Fruit fly (Drosophila melanogaster): ENCODE results near the gene CG4194.
A peak's percentile ranks its signal among the peaks of the same experiment; 100 is the strongest.

The CG4194 gene

dm6 chrX:2083678-2084162, 15.3 kb downstream of the CG4194 start:
- TF ChIP-seq CG9948 (tag; optimal IDR thresholded peaks at IDR 0.05) (peak; percentile 88), fd96Ca (GFP tag; IDR thresholded peaks at IDR 0.05) (peak; percentile 96), CG8301 (tag; optimal IDR thresholded peaks at IDR 0.05) (peak; percentile 88), CG34367 (tag; optimal IDR thresholded peaks at IDR 0.05) (peak; percentile 81), Snoo (tag; optimal IDR thresholded peaks at IDR 0.05) (peak; percentile 85), CG4496 (GFP tag; IDR thresholded peaks at IDR 0.05) (peak; percentile 94), CG8159 (tag; optimal IDR thresholded peaks at IDR 0.05) (peak; percentile 83), CG13204 (GFP tag; optimal IDR thresholded peaks at IDR 0.05) (peak; percentile 64), gl (tag; optimal IDR thresholded peaks at IDR 0.05) (peak; percentile 75), Pif1A (GFP tag; optimal IDR thresholded peaks at IDR 0.05) (peak; percentile 94), CG32121 (GFP tag; IDR thresholded peaks at IDR 0.05) (peak; percentile 94), Pif1B (GFP tag; optimal IDR thresholded peaks at IDR 0.05) (peak; percentile 94), CG10348 (GFP tag; IDR thresholded peaks at IDR 0.05) (peak; percentile 76), rn (GFP tag; IDR thresholded peaks at IDR 0.05) (peak; percentile 86), D1 (tag; optimal IDR thresholded peaks at IDR 0.05) (peak; percentile 7), EcR (GFP tag; optimal IDR thresholded peaks at IDR 0.05) (peak; percentile 93), Ets98B (GFP tag; IDR thresholded peaks at IDR 0.05) (peak; percentile 94), CG17806 (tag; optimal IDR thresholded peaks at IDR 0.05) (peak; percentile 88), CG15710 (tag; optimal IDR thresholded peaks at IDR 0.05) (peak; percentile 85), CG12605 (GFP tag; IDR thresholded peaks at IDR 0.05) (peak; percentile 87), CG14655 (GFP tag; optimal IDR thresholded peaks at IDR 0.05) (peak; percentile 90)

- TF ChIP-seq CG17806 (tag; optimal IDR thresholded peaks at IDR 0.05) (no peak), CG12605 (GFP tag; IDR thresholded peaks at IDR 0.05) (peak; percentile 75), CG10348 (GFP tag; IDR thresholded peaks at IDR 0.05) (peak; percentile 59), Pif1A (GFP tag; optimal IDR thresholded peaks at IDR 0.05) (peak; percentile 56), CG34367 (tag; optimal IDR thresholded peaks at IDR 0.05) (no peak), Snoo (tag; optimal IDR thresholded peaks at IDR 0.05) (no peak), fd96Ca (GFP tag; IDR thresholded peaks at IDR 0.05) (peak; percentile 89), gl (tag; optimal IDR thresholded peaks at IDR 0.05) (no peak), rn (GFP tag; IDR thresholded peaks at IDR 0.05) (0 out of 2 replicates have a peak, but pooled peaks have one; percentile 48), CG13204 (GFP tag; optimal IDR thresholded peaks at IDR 0.05) (no peak), CG8301 (tag; optimal IDR thresholded peaks at IDR 0.05) (peak; percentile 57), Pif1B (GFP tag; optimal IDR thresholded peaks at IDR 0.05) (peak; percentile 32), D1 (tag; optimal IDR thresholded peaks at IDR 0.05) (no peak), EcR (GFP tag; optimal IDR thresholded peaks at IDR 0.05) (no peak), Ets98B (GFP tag; IDR thresholded peaks at IDR 0.05) (peak; percentile 89), CG8159 (tag; optimal IDR thresholded peaks at IDR 0.05) (no peak), CG15710 (tag; optimal IDR thresholded peaks at IDR 0.05) (no peak), CG4496 (GFP tag; IDR thresholded peaks at IDR 0.05) (peak; percentile 92), CG14655 (GFP tag; optimal IDR thresholded peaks at IDR 0.05) (peak; percentile 74), CG9948 (tag; optimal IDR thresholded peaks at IDR 0.05) (no peak), CG32121 (GFP tag; IDR thresholded peaks at IDR 0.05) (peak; percentile 84)
Observed at dm6 chrX:2087501-2087900, 19.1 kb downstream of the CG4194 start.

dm6 chrX:2088798-2089197, 20.4 kb downstream of the CG4194 start:
- TF ChIP-seq CG8301 (tag; optimal IDR thresholded peaks at IDR 0.05), result no peak
- 0 out of 2 replicates have a peak, but pooled peaks have one; percentile 7 for TF ChIP-seq Ets98B (GFP tag; IDR thresholded peaks at IDR 0.05)
- no peak for TF ChIP-seq CG10348 (GFP tag; IDR thresholded peaks at IDR 0.05)
- TF ChIP-seq CG13204 (GFP tag; optimal IDR thresholded peaks at IDR 0.05), result no peak

DNA sequence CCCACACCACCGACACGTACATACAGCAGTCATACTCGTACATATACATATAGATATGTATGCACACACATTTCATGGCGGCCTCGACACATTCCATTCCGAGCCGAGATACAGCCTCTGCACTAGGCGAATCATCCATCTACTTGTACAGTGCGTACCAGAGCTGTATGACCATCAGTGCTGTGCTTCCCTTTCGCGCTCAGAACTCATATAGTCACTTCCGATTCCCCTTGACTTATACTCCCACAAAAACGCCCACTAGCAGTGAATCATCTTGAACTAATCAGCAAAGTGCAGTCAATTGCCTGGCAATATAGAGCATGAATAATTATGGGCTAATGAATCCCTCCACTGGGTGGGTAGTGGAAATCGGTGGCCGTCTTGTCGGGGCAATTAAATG, 21.4 kb downstream of the CG4194 start:
- TF ChIP-seq CG13204 (GFP tag; optimal IDR thresholded peaks at IDR 0.05) (no peak), D1 (tag; optimal IDR thresholded peaks at IDR 0.05) (no peak), CG12605 (GFP tag; IDR thresholded peaks at IDR 0.05) (no peak), CG17806 (tag; optimal IDR thresholded peaks at IDR 0.05) (no peak), CG14655 (GFP tag; optimal IDR thresholded peaks at IDR 0.05) (peak; percentile 35), CG8159 (tag; optimal IDR thresholded peaks at IDR 0.05) (peak; percentile 33), CG8301 (tag; optimal IDR thresholded peaks at IDR 0.05) (peak; percentile 31)

DNA sequence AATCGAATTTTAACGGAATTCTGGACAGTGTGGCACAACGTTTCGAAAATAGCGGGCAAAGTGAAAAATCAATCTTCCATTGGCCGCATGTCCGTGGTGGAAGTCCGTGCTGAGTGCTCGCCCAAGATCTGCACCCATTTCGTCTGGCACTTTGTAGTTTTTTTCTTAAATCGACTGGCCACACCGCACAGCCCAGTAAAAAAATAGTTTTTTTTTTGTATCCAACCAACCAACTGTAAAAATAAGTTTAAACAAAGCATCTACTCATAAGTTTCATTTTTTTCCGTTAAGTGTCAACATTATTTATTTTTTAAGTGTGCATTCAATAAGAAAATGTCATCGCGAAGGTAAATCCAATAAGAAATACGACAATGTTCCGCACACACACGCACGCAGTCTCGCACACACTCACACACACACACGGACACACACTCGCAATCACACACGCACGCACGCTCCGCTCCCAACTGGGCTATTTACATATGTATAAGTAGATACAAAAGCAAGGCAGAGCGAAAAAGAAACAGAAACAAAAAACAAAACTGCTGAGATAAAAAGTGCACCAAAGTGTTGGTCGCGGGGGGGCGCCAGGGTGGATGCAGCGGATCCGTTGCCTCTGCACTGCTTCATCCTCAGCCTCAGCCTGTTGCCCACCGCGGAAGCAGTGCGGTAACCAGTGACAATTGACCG, 25.8 kb downstream of the CG4194 start, which contains the start of gene csw:
csw (plus strand) TSS at position 163 of the 690 bp plus-strand sequence.
- TF ChIP-seq CG12605 (GFP tag; IDR thresholded peaks at IDR 0.05) (peak; percentile 94), Snoo (tag; optimal IDR thresholded peaks at IDR 0.05) (peak; percentile 74), Pif1B (GFP tag; optimal IDR thresholded peaks at IDR 0.05) (peak; percentile 77), rn (GFP tag; IDR thresholded peaks at IDR 0.05) (peak; percentile 81), CG8301 (tag; optimal IDR thresholded peaks at IDR 0.05) (peak; percentile 66), EcR (GFP tag; optimal IDR thresholded peaks at IDR 0.05) (peak; percentile 70), Ets98B (GFP tag; IDR thresholded peaks at IDR 0.05) (peak; percentile 84), D1 (tag; optimal IDR thresholded peaks at IDR 0.05) (peak; percentile 23), CG14655 (GFP tag; optimal IDR thresholded peaks at IDR 0.05) (peak; percentile 82), CG34367 (tag; optimal IDR thresholded peaks at IDR 0.05) (peak; percentile 93), fd96Ca (GFP tag; IDR thresholded peaks at IDR 0.05) (peak; percentile 85), CG8159 (tag; optimal IDR thresholded peaks at IDR 0.05) (peak; percentile 85), Pif1A (GFP tag; optimal IDR thresholded peaks at IDR 0.05) (peak; percentile 92), CG32121 (GFP tag; IDR thresholded peaks at IDR 0.05) (peak; percentile 84), CG10348 (GFP tag; IDR thresholded peaks at IDR 0.05) (no peak), CG17806 (tag; optimal IDR thresholded peaks at IDR 0.05) (peak; percentile 76), CG15710 (tag; optimal IDR thresholded peaks at IDR 0.05) (peak; percentile 85), CG13204 (GFP tag; optimal IDR thresholded peaks at IDR 0.05) (peak; percentile 93), CG4496 (GFP tag; IDR thresholded peaks at IDR 0.05) (peak; percentile 96), gl (tag; optimal IDR thresholded peaks at IDR 0.05) (peak; percentile 98), CG9948 (tag; optimal IDR thresholded peaks at IDR 0.05) (peak; percentile 65)

All from whole organism, pupa.